Worm (Caenorhabditis elegans): ENCODE results near the gene R08C7.8.

Gene R08C7.8

DNA sequence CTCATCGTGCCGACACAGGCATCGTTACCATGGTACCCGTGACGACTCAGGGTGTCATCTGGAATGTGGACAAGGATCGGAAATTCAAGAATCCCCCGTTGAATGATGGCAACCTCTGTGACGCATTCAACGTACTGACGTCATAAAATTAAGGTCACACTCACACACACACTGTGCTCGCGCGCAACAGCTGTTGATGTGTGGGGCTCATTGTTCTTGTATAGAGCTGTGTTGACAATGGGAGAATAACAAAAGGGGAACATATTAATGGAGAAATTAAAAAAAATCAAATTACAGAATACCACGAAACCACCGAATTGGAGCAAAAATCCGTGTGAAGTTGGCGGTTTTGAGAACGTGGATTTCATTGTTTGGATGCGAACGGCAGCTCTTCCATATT is 14.0 kb upstream of the R08C7.8 start (continued):
- TF ChIP-seq rnt-1 (tag; optimal IDR thresholded peaks at IDR 0.05) (no peak), ceh-31 (tag; optimal IDR thresholded peaks at IDR 0.05) (peak; percentile 3), ets-4 (tag; optimal IDR thresholded peaks at IDR 0.05) (no peak), C08G9.2 (tag; optimal IDR thresholded peaks at IDR 0.05) (no peak), hlh-13 (GFP tag; optimal IDR thresholded peaks at IDR 0.05) (no peak), nfya-1 (tag; optimal IDR thresholded peaks at IDR 0.05) (no peak), gmeb-2 (tag; optimal IDR thresholded peaks at IDR 0.05) (no peak), ceh-22 (tag; optimal IDR thresholded peaks at IDR 0.05) (no peak), madf-2 (tag; optimal IDR thresholded peaks at IDR 0.05) (no peak), odd-2 (tag; optimal IDR thresholded peaks at IDR 0.05) (no peak)

- no peak for TF ChIP-seq nhr-232 (tag; optimal IDR thresholded peaks at IDR 0.05)
- TF ChIP-seq C08G9.2 (tag; optimal IDR thresholded peaks at IDR 0.05), result no peak
- TF ChIP-seq T23F11.4 (GFP tag; optimal IDR thresholded peaks at IDR 0.05), result no peak
- no peak for TF ChIP-seq lin-11 (tag; optimal IDR thresholded peaks at IDR 0.05)
- TF ChIP-seq ceh-24 (tag; optimal IDR thresholded peaks at IDR 0.05), result no peak
- no peak for TF ChIP-seq mec-3 (tag; optimal IDR thresholded peaks at IDR 0.05; ENCODE audit: borderline replicate concordance)
- no peak for TF ChIP-seq fax-1 (tag; optimal IDR thresholded peaks at IDR 0.05)
- no peak for TF ChIP-seq sox-4 (tag; optimal IDR thresholded peaks at IDR 0.05)
- no peak for TF ChIP-seq ceh-2 (tag; optimal IDR thresholded peaks at IDR 0.05)
- TF ChIP-seq ceh-34 (tag; optimal IDR thresholded peaks at IDR 0.05), result no peak
- TF ChIP-seq fkh-6 (tag; optimal IDR thresholded peaks at IDR 0.05), result no peak
- TF ChIP-seq ceh-18 (tag; optimal IDR thresholded peaks at IDR 0.05), result no peak
- no peak for TF ChIP-seq zip-5 (tag; optimal IDR thresholded peaks at IDR 0.05)
- TF ChIP-seq hlh-8 (tag; optimal IDR thresholded peaks at IDR 0.05), result no peak
- no peak for TF ChIP-seq unc-55 (GFP tag; optimal IDR thresholded peaks at IDR 0.05)
- no peak for TF ChIP-seq ceh-30 (tag; optimal IDR thresholded peaks at IDR 0.05)
Measured at ce11 chrIV:4447367-4447766, 13.0 kb upstream of the R08C7.8 start.

ce11 chrIV:4447284-4447366 is 12.8 kb upstream of the R08C7.8 start, which contains the start of gene chat-1:
Gene chat-1, plus strand, starts transcription at chrIV:4447331.
- no peak for TF ChIP-seq K02D7.2 (tag; optimal IDR thresholded peaks at IDR 0.05)

- TF ChIP-seq ceh-48 (tag; optimal IDR thresholded peaks at IDR 0.05) (peak; percentile 69), ama-1 (optimal IDR thresholded peaks at IDR 0.05) (peak; percentile 76), nhr-11 (tag; optimal IDR thresholded peaks at IDR 0.05) (no peak)
Measured at ce11 chrIV:4446884-4447283, 12.5 kb upstream of the R08C7.8 start.

ce11 chrIV:4445711-4446290 is 11.5 kb upstream of the R08C7.8 start, which contains the start of the genes wapl-1 and htz-1:
Gene wapl-1, minus strand, starts transcription at chrIV:4445740.
Gene htz-1, plus strand, starts transcription at chrIV:4446216.
- TF ChIP-seq pax-1 (tag; optimal IDR thresholded peaks at IDR 0.05) (peak; percentile 61), ceh-14 (tag; optimal IDR thresholded peaks at IDR 0.05) (peak; percentile 58), pha-2 (tag; optimal IDR thresholded peaks at IDR 0.05) (no peak), syd-9 (tag; optimal IDR thresholded peaks at IDR 0.05) (peak; percentile 15), sdc-2 (tag; optimal IDR thresholded peaks at IDR 0.05) (no peak), nhr-11 (tag; optimal IDR thresholded peaks at IDR 0.05) (no peak), hlh-30 (tag; optimal IDR thresholded peaks at IDR 0.05; ENCODE audit: insufficient read depth) (no peak), C08G9.2 (tag; optimal IDR thresholded peaks at IDR 0.05) (no peak), K09A11.1 (tag; optimal IDR thresholded peaks at IDR 0.05; ENCODE audit: insufficient read depth) (peak; percentile 11), gmeb-2 (tag; optimal IDR thresholded peaks at IDR 0.05) (no peak), lim-6 (tag; optimal IDR thresholded peaks at IDR 0.05) (no peak), pha-4 (tag; optimal IDR thresholded peaks at IDR 0.05) (no peak), ceh-30 (tag; optimal IDR thresholded peaks at IDR 0.05) (no peak), mec-3 (tag; optimal IDR thresholded peaks at IDR 0.05; ENCODE audit: borderline replicate concordance) (no peak), madf-2 (tag; optimal IDR thresholded peaks at IDR 0.05) (peak; percentile 48), tbx-7 (tag; optimal IDR thresholded peaks at IDR 0.05) (no peak), ceh-22 (tag; optimal IDR thresholded peaks at IDR 0.05) (peak; percentile 14), zip-5 (tag; optimal IDR thresholded peaks at IDR 0.05) (no peak), T23F11.4 (GFP tag; optimal IDR thresholded peaks at IDR 0.05) (no peak), ceh-24 (tag; optimal IDR thresholded peaks at IDR 0.05) (no peak), npax-4 (tag; optimal IDR thresholded peaks at IDR 0.05) (no peak), fax-1 (tag; optimal IDR thresholded peaks at IDR 0.05) (peak; percentile 24), ceh-45 (GFP tag; IDR thresholded peaks at IDR 0.05) (no peak), ceh-9 (tag; optimal IDR thresholded peaks at IDR 0.05) (no peak), pros-1 (tag; optimal IDR thresholded peaks at IDR 0.05) (no peak), fkh-10 (GFP tag; optimal IDR thresholded peaks at IDR 0.05) (no peak), unc-86 (tag; optimal IDR thresholded peaks at IDR 0.05) (peak; percentile 9), pag-3 (tag; optimal IDR thresholded peaks at IDR 0.05; ENCODE audit: borderline replicate concordance) (no peak)

All from whole organism, late embryonic.